Worm (Caenorhabditis elegans): ENCODE data around the gene srbc-45.

- TF ChIP-seq dpl-1 (GFP tag; optimal IDR thresholded peaks at IDR 0.05): no peak
- no peak for TF ChIP-seq dsc-1 (tag; optimal IDR thresholded peaks at IDR 0.05)
- TF ChIP-seq snpc-4 (tag; optimal IDR thresholded peaks at IDR 0.05): no peak
- no peak for TF ChIP-seq pqm-1 (tag; optimal IDR thresholded peaks at IDR 0.05)
- TF ChIP-seq ceh-63 (GFP tag; optimal IDR thresholded peaks at IDR 0.05): no peak
- TF ChIP-seq fkh-10 (GFP tag; optimal IDR thresholded peaks at IDR 0.05): no peak
- TF ChIP-seq nhr-237 (tag; optimal IDR thresholded peaks at IDR 0.05): no peak
- no peak for TF ChIP-seq ceh-82 (tag; optimal IDR thresholded peaks at IDR 0.05)
Measured at ce11 chrV:12822065-12822464, 18.7 kb downstream of the srbc-45 start.
